ENCODE assay signal across 5 worm cellular contexts in genomic region chrX:6219892-6220291, ce11.
A peak's percentile ranks its signal among the peaks of the same experiment; 100 is the strongest.
TF ChIP-seq lines count a peak whose summit lies in the region.

No protein-coding gene starts in this region.

TF ChIP-seq in whole organism, L1 larva, 84 proteins besides CTCF, POLR2A, EP300 and RAD21 (continues in another document):
- peak; percentile 14 for TF ChIP-seq nhr-77 (tag; optimal IDR thresholded peaks at IDR 0.05; lab: Kevin White, UChicago)
- TF ChIP-seq pag-3 (tag; optimal IDR thresholded peaks at IDR 0.05; lab: Kevin White, UChicago; ENCODE audit: borderline replicate concordance, insufficient read depth) = no peak
- no peak for TF ChIP-seq fkh-4 (tag; optimal IDR thresholded peaks at IDR 0.05; lab: Kevin White, UChicago; ENCODE audit: borderline replicate concordance)
- TF ChIP-seq nhr-85 (tag; lab: Kevin White, UChicago) = peak; percentile 74
- TF ChIP-seq hpl-2 (GFP tag; optimal IDR thresholded peaks at IDR 0.05; lab: Kevin White, UChicago) = no peak
- TF ChIP-seq jun-1 (tag; optimal IDR thresholded peaks at IDR 0.05; lab: Kevin White, UChicago) = peak; percentile 23
- TF ChIP-seq skn-1 (tag; optimal IDR thresholded peaks at IDR 0.05; lab: Kevin White, UChicago) = peak; percentile 23
- TF ChIP-seq lir-3 (tag; optimal IDR thresholded peaks at IDR 0.05; lab: Kevin White, UChicago; ENCODE audit: poor library complexity) = peak; percentile 23
- TF ChIP-seq nhr-20 (tag; optimal IDR thresholded peaks at IDR 0.05; lab: Kevin White, UChicago) = peak; percentile 65
- no peak for TF ChIP-seq lin-15B (tag; optimal IDR thresholded peaks at IDR 0.05; lab: Kevin White, UChicago)
- TF ChIP-seq Y116A8C.19 (tag; optimal IDR thresholded peaks at IDR 0.05; lab: Kevin White, UChicago; ENCODE audit: borderline replicate concordance) = no peak
- TF ChIP-seq sup-37 (GFP tag; optimal IDR thresholded peaks at IDR 0.05; lab: Kevin White, UChicago) = no peak
- TF ChIP-seq tbx-2 (tag; optimal IDR thresholded peaks at IDR 0.05; lab: Kevin White, UChicago) = peak; percentile 55
- no peak for TF ChIP-seq C04F5.9 (tag; optimal IDR thresholded peaks at IDR 0.05; lab: Kevin White, UChicago)
- TF ChIP-seq lin-35 (GFP tag; optimal IDR thresholded peaks at IDR 0.05; lab: Kevin White, UChicago) = peak; percentile 9 to 68
- peak; percentile 50 for TF ChIP-seq swsn-7 (tag; optimal IDR thresholded peaks at IDR 0.05; lab: Kevin White, UChicago)
- peak in 1 of 6 experiments; percentile 58 for TF ChIP-seq elt-3 (tag; optimal IDR thresholded peaks at IDR 0.05; lab: Kevin White, UChicago)

TF ChIP-seq in whole organism, L3 larva, 47 proteins besides CTCF, POLR2A, EP300 and RAD21 (continues in another document):
- no peak for TF ChIP-seq nhr-77 (tag; optimal IDR thresholded peaks at IDR 0.05; lab: Kevin White, UChicago)
- TF ChIP-seq eor-1 (tag; optimal IDR thresholded peaks at IDR 0.05; lab: Kevin White, UChicago) = no peak
- TF ChIP-seq unc-62 (GFP tag; optimal IDR thresholded peaks at IDR 0.05; lab: Kevin White, UChicago) = no peak
- no peak for TF ChIP-seq fkh-2 (tag; optimal IDR thresholded peaks at IDR 0.05; lab: Kevin White, UChicago)
- no peak for TF ChIP-seq pqm-1 (tag; optimal IDR thresholded peaks at IDR 0.05; lab: Kevin White, UChicago)
- peak; percentile 7 for TF ChIP-seq tbx-2 (tag; optimal IDR thresholded peaks at IDR 0.05; lab: Kevin White, UChicago)
- TF ChIP-seq pha-4 (tag; optimal IDR thresholded peaks at IDR 0.05; lab: Kevin White, UChicago) = peak; percentile 50
- TF ChIP-seq nhr-43 (tag; optimal IDR thresholded peaks at IDR 0.05; lab: Kevin White, UChicago; ENCODE audit: poor library complexity, severe bottlenecking) = peak; percentile 34
- no peak for TF ChIP-seq nhr-67 (tag; optimal IDR thresholded peaks at IDR 0.05; lab: Kevin White, UChicago)
- no peak for TF ChIP-seq aly-2 (tag; optimal IDR thresholded peaks at IDR 0.05; lab: Kevin White, UChicago)
- no peak for TF ChIP-seq snpc-4 (tag; optimal IDR thresholded peaks at IDR 0.05; lab: Kevin White, UChicago)
- TF ChIP-seq lsy-12 (tag; optimal IDR thresholded peaks at IDR 0.05; lab: Kevin White, UChicago) = no peak
- TF ChIP-seq zag-1 (tag; optimal IDR thresholded peaks at IDR 0.05; lab: Kevin White, UChicago) = no peak
- peak; percentile 39 for TF ChIP-seq nfya-1 (tag; optimal IDR thresholded peaks at IDR 0.05; lab: Kevin White, UChicago; ENCODE audit: insufficient read depth)
- no peak for TF ChIP-seq fkh-10 (GFP tag; optimal IDR thresholded peaks at IDR 0.05; lab: Kevin White, UChicago)
- no peak for TF ChIP-seq nhr-23 (tag; optimal IDR thresholded peaks at IDR 0.05; lab: Kevin White, UChicago)
- no peak for TF ChIP-seq mdl-1 (tag; optimal IDR thresholded peaks at IDR 0.05; lab: Kevin White, UChicago)
- peak; percentile 53 for TF ChIP-seq nhr-25 (tag; optimal IDR thresholded peaks at IDR 0.05; lab: Kevin White, UChicago)
- no peak for TF ChIP-seq ztf-11 (tag; optimal IDR thresholded peaks at IDR 0.05; lab: Kevin White, UChicago)

TF ChIP-seq in whole organism, early embryonic, 17 proteins besides CTCF, POLR2A, EP300 and RAD21:
- TF ChIP-seq ceh-36 (tag; optimal IDR thresholded peaks at IDR 0.05; lab: Kevin White, UChicago) (peak; percentile 50), tbx-37 (GFP tag; conservative IDR thresholded peaks at IDR 0.05; lab: Robert Waterston, UW) (peak; percentile 70), hnd-1 (tag; optimal IDR thresholded peaks at IDR 0.05; lab: Kevin White, UChicago) (peak; percentile 38), pes-1 (GFP tag; IDR thresholded peaks at IDR 0.05; lab: Robert Waterston, UW) (peak; percentile 81), F13C5.2 (tag; optimal IDR thresholded peaks at IDR 0.05; lab: Kevin White, UChicago) (peak; percentile 62), tra-4 (tag; optimal IDR thresholded peaks at IDR 0.05; lab: Kevin White, UChicago) (no peak), flt-1 (GFP tag; IDR thresholded peaks at IDR 0.05; lab: Robert Waterston, UW) (peak; percentile 58), sea-1 (GFP tag; conservative IDR thresholded peaks at IDR 0.05; lab: Robert Waterston, UW) (0 out of 2 replicates have a peak, but pooled peaks have one; percentile 42), ets-7 (tag; optimal IDR thresholded peaks at IDR 0.05; lab: Kevin White, UChicago) (peak; percentile 44), ceh-13 (GFP tag; optimal IDR thresholded peaks at IDR 0.05; lab: Kevin White, UChicago) (peak; percentile 13), B0310.2 (tag; optimal IDR thresholded peaks at IDR 0.05; lab: Kevin White, UChicago) (no peak), hmbx-1 (tag; optimal IDR thresholded peaks at IDR 0.05; lab: Kevin White, UChicago) (no peak), tbx-11 (GFP tag; IDR thresholded peaks at IDR 0.05; lab: Robert Waterston, UW) (peak; percentile 53; the same call in 1 of the 2 replicates), hmg-4 (GFP tag; optimal IDR thresholded peaks at IDR 0.05; lab: Kevin White, UChicago) (peak; percentile 55), scrt-1 (GFP tag; IDR thresholded peaks at IDR 0.05; lab: Robert Waterston, UW) (0 out of 2 replicates have a peak, but pooled peaks have one; percentile 63), aly-1 (tag; optimal IDR thresholded peaks at IDR 0.05; lab: Kevin White, UChicago) (peak; percentile 55), ama-1 (optimal IDR thresholded peaks at IDR 0.05; lab: Kevin White, UChicago) (no peak)

TF ChIP-seq in whole organism, midembryonic, 9 proteins besides CTCF, POLR2A, EP300 and RAD21:
- TF ChIP-seq med-1 (GFP tag; optimal IDR thresholded peaks at IDR 0.05; lab: Kevin White, UChicago; ENCODE audit: insufficient read depth) = no peak
- TF ChIP-seq ztf-29 (GFP tag; IDR thresholded peaks at IDR 0.05; lab: Robert Waterston, UW) = peak; percentile 46
- TF ChIP-seq cog-1 (tag; optimal IDR thresholded peaks at IDR 0.05; lab: Kevin White, UChicago) = no peak
- TF ChIP-seq flt-1 (GFP tag; IDR thresholded peaks at IDR 0.05; lab: Robert Waterston, UW) = peak; percentile 89
- peak; percentile 38; the same call in 1 of the 2 replicates for TF ChIP-seq T22C8.4 (GFP tag; IDR thresholded peaks at IDR 0.05; lab: Robert Waterston, UW)
- peak; percentile 77 for TF ChIP-seq tab-1 (GFP tag; IDR thresholded peaks at IDR 0.05; lab: Robert Waterston, UW)
- 0 out of 2 replicates have a peak, but pooled peaks have one; percentile 54 for TF ChIP-seq ref-1 (GFP tag; conservative IDR thresholded peaks at IDR 0.05; lab: Robert Waterston, UW)
- peak; percentile 80 for TF ChIP-seq ztf-23 (GFP tag; IDR thresholded peaks at IDR 0.05; lab: Robert Waterston, UW)
- peak; percentile 60; the same call in 1 of the 2 replicates for TF ChIP-seq klf-2 (GFP tag; conservative IDR thresholded peaks at IDR 0.05; lab: Robert Waterston, UW)

TF ChIP-seq in whole organism, young adult, 124 proteins besides CTCF, POLR2A, EP300 and RAD21 (continues in another document):
- TF ChIP-seq Y79H2A.3 (GFP tag; conservative IDR thresholded peaks at IDR 0.05; lab: Robert Waterston, UW) (no peak), Y95B8A.8 (GFP tag; IDR thresholded peaks at IDR 0.05; lab: Robert Waterston, UW) (no peak), lin-35 (GFP tag; optimal IDR thresholded peaks at IDR 0.05; lab: Kevin White, UChicago) (no peak), ztf-3 (GFP tag; optimal IDR thresholded peaks at IDR 0.05; lab: Kevin White, UChicago) (no peak), fkh-3 (tag; optimal IDR thresholded peaks at IDR 0.05; lab: Kevin White, UChicago) (no peak), lsy-27 (tag; optimal IDR thresholded peaks at IDR 0.05; lab: Kevin White, UChicago; ENCODE audit: borderline replicate concordance, insufficient read depth) (peak; percentile 57), hmg-20 (GFP tag; IDR thresholded peaks at IDR 0.05; lab: Robert Waterston, UW) (peak; percentile 32; the same call in 1 of the 2 replicates), B0336.3 (GFP tag; IDR thresholded peaks at IDR 0.05; lab: Robert Waterston, UW) (no peak; the same call in 1 of the 2 replicates), F57C9.4 (tag; optimal IDR thresholded peaks at IDR 0.05; lab: Kevin White, UChicago) (no peak), mcd-1 (GFP tag; IDR thresholded peaks at IDR 0.05; lab: Robert Waterston, UW) (no peak), F39B2.1 (GFP tag; IDR thresholded peaks at IDR 0.05; lab: Robert Waterston, UW) (no peak), hlh-12 (tag; optimal IDR thresholded peaks at IDR 0.05; lab: Kevin White, UChicago) (no peak), B0019.2 (GFP tag; conservative IDR thresholded peaks at IDR 0.05; lab: Robert Waterston, UW) (0 out of 2 replicates have a peak, but pooled peaks have one; percentile 54), nfyb-1 (GFP tag; IDR thresholded peaks at IDR 0.05; lab: Robert Waterston, UW) (0 out of 2 replicates have a peak, but pooled peaks have one; percentile 57), chd-7 (tag; optimal IDR thresholded peaks at IDR 0.05; lab: Kevin White, UChicago) (peak; percentile 63), somi-1 (GFP tag; optimal IDR thresholded peaks at IDR 0.05; lab: Kevin White, UChicago) (peak; percentile 37), nhr-179 (tag; optimal IDR thresholded peaks at IDR 0.05; lab: Kevin White, UChicago) (peak; percentile 15), lin-40 (tag; optimal IDR thresholded peaks at IDR 0.05; lab: Kevin White, UChicago) (peak; percentile 63), ztf-6 (GFP tag; IDR thresholded peaks at IDR 0.05; lab: Robert Waterston, UW) (no peak), attf-3 (GFP tag; conservative IDR thresholded peaks at IDR 0.05; lab: Robert Waterston, UW) (no peak), ccch-3 (GFP tag; optimal IDR thresholded peaks at IDR 0.05; lab: Kevin White, UChicago) (no peak), madf-3 (GFP tag; IDR thresholded peaks at IDR 0.05; lab: Robert Waterston, UW) (0 out of 2 replicates have a peak, but pooled peaks have one; percentile 23), ceh-27 (GFP tag; optimal IDR thresholded peaks at IDR 0.05; lab: Kevin White, UChicago) (peak; percentile 62), ama-1 (optimal IDR thresholded peaks at IDR 0.05; lab: Kevin White, UChicago) (no peak), ama-1 (GFP tag; optimal IDR thresholded peaks at IDR 0.05; lab: Kevin White, UChicago) (no peak), ceh-79 (tag; optimal IDR thresholded peaks at IDR 0.05; lab: Kevin White, UChicago) (peak; percentile 20), repo-1 (tag; optimal IDR thresholded peaks at IDR 0.05; lab: Kevin White, UChicago) (peak; percentile 9), lin-54 (GFP tag; optimal IDR thresholded peaks at IDR 0.05; lab: Kevin White, UChicago) (peak; percentile 37), C17E4.6 (GFP tag; IDR thresholded peaks at IDR 0.05; lab: Robert Waterston, UW) (no peak), rcor-1 (GFP tag; IDR thresholded peaks at IDR 0.05; lab: Robert Waterston, UW) (no peak), madf-8 (GFP tag; conservative IDR thresholded peaks at IDR 0.05; lab: Robert Waterston, UW) (no peak), aptf-2 (GFP tag; conservative IDR thresholded peaks at IDR 0.05; lab: Robert Waterston, UW) (no peak), hsf-1 (GFP tag; IDR thresholded peaks at IDR 0.05; lab: Robert Waterston, UW) (no peak), nhr-80 (tag; optimal IDR thresholded peaks at IDR 0.05; lab: Kevin White, UChicago) (no peak), lsl-1 (GFP tag; optimal IDR thresholded peaks at IDR 0.05; lab: Kevin White, UChicago) (no peak)

Comparison
In these comparisons a context has a peak if more than half of its experiments do, and no peak if none do; other contexts are left out.
1. Of the 8 proteins assayed by ChIP-seq in both whole organism, young adult and whole organism, L1 larva: peak only in whole organism, young adult: unc-130; only in whole organism, L1 larva: lin-35; in both: nhr-90; in neither: 3; mixed calls (peak in some experiments, not most) for 2.